Fruit fly (Drosophila melanogaster): ENCODE measurements around the gene anox.
A peak's percentile ranks its signal among the peaks of the same experiment; 100 is the strongest.

Gene anox

dm6 chrX:21349800-21350309 is 30.8 kb upstream of the anox start, which contains the start of the genes peng and sol (continued):
- TF ChIP-seq spab (GFP tag; optimal IDR thresholded peaks at IDR 0.05): no peak
- no peak for TF ChIP-seq ss (GFP tag; optimal IDR thresholded peaks at IDR 0.05)
- peak; percentile 51 for TF ChIP-seq Lpt (GFP tag; optimal IDR thresholded peaks at IDR 0.05)
- TF ChIP-seq dac (GFP tag; optimal IDR thresholded peaks at IDR 0.05): peak; percentile 50
- no peak for TF ChIP-seq CG6163 (GFP tag; IDR thresholded peaks at IDR 0.05)
- TF ChIP-seq Ets21C (GFP tag; optimal IDR thresholded peaks at IDR 0.05): peak; percentile 71
- TF ChIP-seq CG8119 (GFP tag; IDR thresholded peaks at IDR 0.05): peak; percentile 60; the same call in 2 of the 3 replicates
- TF ChIP-seq achi (GFP tag; optimal IDR thresholded peaks at IDR 0.05): peak; percentile 70
- peak; percentile 52 for TF ChIP-seq fd59A (GFP tag; optimal IDR thresholded peaks at IDR 0.05)
- peak; percentile 67 for TF ChIP-seq dsx (GFP tag; optimal IDR thresholded peaks at IDR 0.05; ENCODE audit: poor library complexity, severe bottlenecking)
- peak; percentile 66 for TF ChIP-seq CG3032 (tag; optimal IDR thresholded peaks at IDR 0.05)
- no peak for TF ChIP-seq CG4318 (GFP tag; optimal IDR thresholded peaks at IDR 0.05)
- TF ChIP-seq esn (GFP tag; optimal IDR thresholded peaks at IDR 0.05): peak; percentile 82
- TF ChIP-seq vri (GFP tag; optimal IDR thresholded peaks at IDR 0.05): no peak
- peak; percentile 84 for TF ChIP-seq lz (GFP tag; optimal IDR thresholded peaks at IDR 0.05)
- peak; percentile 63 for TF ChIP-seq CG34406 (GFP tag; optimal IDR thresholded peaks at IDR 0.05)
- TF ChIP-seq net (GFP tag; optimal IDR thresholded peaks at IDR 0.05): peak; percentile 48
- TF ChIP-seq CG6854 (GFP tag; optimal IDR thresholded peaks at IDR 0.05): no peak
- TF ChIP-seq CG11762 (GFP tag; optimal IDR thresholded peaks at IDR 0.05; ENCODE audit: insufficient read depth): peak; percentile 66
- peak; percentile 64 for TF ChIP-seq eg (GFP tag; IDR thresholded peaks at IDR 0.05)
- no peak for TF ChIP-seq Blimp-1 (GFP tag; optimal IDR thresholded peaks at IDR 0.05)
- peak; percentile 70 for TF ChIP-seq CG8632 (GFP tag; optimal IDR thresholded peaks at IDR 0.05)
- peak; percentile 81 for TF ChIP-seq Met (GFP tag; optimal IDR thresholded peaks at IDR 0.05)
- TF ChIP-seq Sox15 (GFP tag; optimal IDR thresholded peaks at IDR 0.05): peak; percentile 61
- no peak for TF ChIP-seq fd85E (GFP tag; optimal IDR thresholded peaks at IDR 0.05)
- peak; percentile 75 for TF ChIP-seq cyc (GFP tag; optimal IDR thresholded peaks at IDR 0.05)

dm6 chrX:21345036-21345500 is 26.0 kb upstream of the anox start, which contains the start of gene dod:
dod (plus strand) TSS chrX:21345358.
- TF ChIP-seq CG6163 (GFP tag; IDR thresholded peaks at IDR 0.05) (peak; percentile 50; the same call in 1 of the 3 replicates), ss (GFP tag; optimal IDR thresholded peaks at IDR 0.05) (no peak), CG6854 (GFP tag; optimal IDR thresholded peaks at IDR 0.05) (no peak), CG32006 (GFP tag; optimal IDR thresholded peaks at IDR 0.05) (peak; percentile 60), CG6808 (GFP tag; optimal IDR thresholded peaks at IDR 0.05) (peak; percentile 25), Ets96B (tag; optimal IDR thresholded peaks at IDR 0.05) (peak; percentile 54), Smox (GFP tag; optimal IDR thresholded peaks at IDR 0.05) (peak; percentile 53), CG1621 (tag; optimal IDR thresholded peaks at IDR 0.05) (peak; percentile 58), Eip78C (GFP tag) (peak; percentile 85), CG11294 (GFP tag; IDR thresholded peaks at IDR 0.05) (no peak), fkh (GFP tag; optimal IDR thresholded peaks at IDR 0.05) (no peak), esn (GFP tag; optimal IDR thresholded peaks at IDR 0.05) (peak; percentile 67), Sox14 (GFP tag; optimal IDR thresholded peaks at IDR 0.05) (peak; percentile 66), fd59A (GFP tag; optimal IDR thresholded peaks at IDR 0.05) (peak; percentile 14), CG8119 (GFP tag; IDR thresholded peaks at IDR 0.05) (peak; percentile 64; the same call in 2 of the 3 replicates), eg (GFP tag; IDR thresholded peaks at IDR 0.05) (peak; percentile 74; the same call in 2 of the 3 replicates), CG34406 (GFP tag; optimal IDR thresholded peaks at IDR 0.05) (peak; percentile 42), CG15336 (GFP tag; IDR thresholded peaks at IDR 0.05) (peak; percentile 55), net (GFP tag; optimal IDR thresholded peaks at IDR 0.05) (peak; percentile 39), acj6 (GFP tag; optimal IDR thresholded peaks at IDR 0.05) (peak; percentile 47), Eip93F (GFP tag; optimal IDR thresholded peaks at IDR 0.05) (no peak), dac (GFP tag; optimal IDR thresholded peaks at IDR 0.05) (peak; percentile 6), Hr4 (GFP tag; optimal IDR thresholded peaks at IDR 0.05) (peak; percentile 54), CG7368 (GFP tag; optimal IDR thresholded peaks at IDR 0.05) (no peak), topi (GFP tag; optimal IDR thresholded peaks at IDR 0.05) (peak; percentile 51), lz (GFP tag; optimal IDR thresholded peaks at IDR 0.05) (peak; percentile 53), CG8632 (GFP tag; optimal IDR thresholded peaks at IDR 0.05) (peak; percentile 35), CG31627 (GFP tag; optimal IDR thresholded peaks at IDR 0.05) (peak; percentile 53), Lpt (GFP tag; optimal IDR thresholded peaks at IDR 0.05) (peak; percentile 7), Hr39 (GFP tag; optimal IDR thresholded peaks at IDR 0.05) (peak; percentile 53), CG6792 (GFP tag; optimal IDR thresholded peaks at IDR 0.05) (peak; percentile 35), Gug (GFP tag; IDR thresholded peaks at IDR 0.05) (peak; percentile 54), dsx (GFP tag; optimal IDR thresholded peaks at IDR 0.05; ENCODE audit: poor library complexity, severe bottlenecking) (peak; percentile 31), OdsH (GFP tag; optimal IDR thresholded peaks at IDR 0.05) (no peak), vri (GFP tag; optimal IDR thresholded peaks at IDR 0.05) (no peak), achi (GFP tag; optimal IDR thresholded peaks at IDR 0.05) (peak; percentile 61), Blimp-1 (GFP tag; optimal IDR thresholded peaks at IDR 0.05) (no peak), fd85E (GFP tag; optimal IDR thresholded peaks at IDR 0.05) (no peak), CG3032 (tag; optimal IDR thresholded peaks at IDR 0.05) (peak; percentile 31)

Measured in whole organism, prepupa.